Worm (Caenorhabditis elegans) whole organism, late embryonic: ENCODE results near the gene unk-1.

Experiments
- C08G9.2 ChIP-seq: sonication (generic microtip); optimal IDR thresholded peaks from 2 replicates; lab custom pipeline; 2016; ENCODE audit warnings: mild to moderate bottlenecking, missing genetic modification characterization, moderate library complexity, missing compliant biosample characterization
- T23F11.4 ChIP-seq: fragments of 200-800 bp; sonication (Bioruptor generic); optimal IDR thresholded peaks from 2 replicates; lab custom pipeline; 2018; ENCODE audit warnings: mild to moderate bottlenecking, missing genetic modification characterization, missing compliant biosample characterization
- ahr-1 ChIP-seq: sonication (generic microtip); optimal IDR thresholded peaks from 2 replicates; lab custom pipeline; 2016; ENCODE audit warnings: missing genetic modification characterization, missing compliant biosample characterization
- elt-2 ChIP-seq: sonication (generic microtip); optimal IDR thresholded peaks from 2 replicates; lab custom pipeline; 2016; ENCODE audit warnings: missing genetic modification reagents, missing genetic modification characterization, missing compliant biosample characterization
- fkh-6 ChIP-seq: sonication (generic microtip); optimal IDR thresholded peaks from 2 replicates; lab custom pipeline; 2016; ENCODE audit warnings: missing genetic modification characterization, missing compliant biosample characterization
- hlh-30 ChIP-seq: sonication (generic microtip); optimal IDR thresholded peaks from 2 replicates; lab custom pipeline; 2017; ENCODE audit warnings: antibody characterized with exemption, missing genetic modification characterization, missing compliant biosample characterization; ENCODE audit not compliant: insufficient read depth

- no peak for TF ChIP-seq hlh-30
- TF ChIP-seq fkh-6 (tag; lab: Kevin White, UChicago): no peak
- TF ChIP-seq elt-2: no peak
- TF ChIP-seq C08G9.2 (tag; lab: Kevin White, UChicago): no peak
- TF ChIP-seq ahr-1 (tag; lab: Kevin White, UChicago): no peak
- no peak for TF ChIP-seq T23F11.4 (GFP tag; lab: Kevin White, UChicago)
These were observed 9.9 kb upstream of the unk-1 start for ce11 chrX:8004845-8005244.
